Fruit fly (Drosophila melanogaster) Kc167 (cell line): ENCODE measurements around the gene CG10011.

Source experiments
- Sin3A ChIP-seq: fragments of >200 bp; optimal IDR thresholded peaks from 2 replicates; lab custom pipeline; 2018; ENCODE audit warnings: missing external identifiers
- insv ChIP-seq: fragments of >200 bp; optimal IDR thresholded peaks from 3 replicates; lab custom pipeline; 2018; ENCODE audit warnings: missing external identifiers
- ttk ChIP-seq: sonication (Bioruptor generic); optimal IDR thresholded peaks from 2 replicates; lab custom pipeline; 2017; ENCODE audit warnings: missing external identifiers

dm6 chr3R:28642791-28643190 is 7.9 kb upstream of the CG10011 start, which contains the start of gene CG14062:
- no peak for TF ChIP-seq Sin3A (lab: Kevin White, UChicago)
- TF ChIP-seq ttk = no peak
- no peak for TF ChIP-seq insv
